Fruit fly (Drosophila melanogaster) whole organism, embryonic: ENCODE results near the gene CG11596.

Source experiments
- Adf1 ChIP-seq: fragments of 200-800 bp; sonication (Bioruptor generic); IDR thresholded peaks from 2 replicates; pipeline ENCODE4 v1.3.6; 2022; ENCODE audit warnings: missing biosample characterization, missing genetic modification characterization
- BEAF-32 ChIP-seq: fragments of 200-800 bp; sonication (Bioruptor generic); optimal IDR thresholded peaks from 3 replicates; lab custom pipeline; 2017; ENCODE audit warnings: missing biosample characterization, missing genetic modification characterization, mild to moderate bottlenecking, moderate library complexity, missing genetic modification reagents
- CG10321 ChIP-seq: fragments of 200-800 bp; sonication (Bioruptor generic); IDR thresholded peaks from 2 replicates; pipeline ENCODE4 v1.3.6; 2022; ENCODE audit warnings: missing biosample characterization, missing genetic modification characterization
- CG10431 ChIP-seq: fragments of 200-800 bp; sonication (Bioruptor generic); optimal IDR thresholded peaks from 3 replicates; lab custom pipeline; 2018; ENCODE audit warnings: missing biosample characterization, mild to moderate bottlenecking, missing genetic modification characterization
- CG12659 ChIP-seq: fragments of 200-800 bp; sonication (Bioruptor generic); optimal IDR thresholded peaks from 3 replicates; lab custom pipeline; 2017; ENCODE audit warnings: mild to moderate bottlenecking, missing biosample characterization, missing genetic modification reagents, missing genetic modification characterization
- CG15514 ChIP-seq: fragments of 200-800 bp; sonication (Bioruptor generic); optimal IDR thresholded peaks from 3 replicates; lab custom pipeline; 2017; ENCODE audit warnings: missing biosample characterization, missing genetic modification characterization, mild to moderate bottlenecking, moderate library complexity, missing genetic modification reagents
- CG17186 ChIP-seq: fragments of 200-800 bp; sonication (Bioruptor generic); optimal IDR thresholded peaks from 3 replicates; lab custom pipeline; 2017; ENCODE audit warnings: missing biosample characterization, missing genetic modification reagents, missing genetic modification characterization
- CG17361 ChIP-seq: fragments of 200-800 bp; sonication (Bioruptor generic); IDR thresholded peaks from 3 replicates; pipeline ENCODE4 v1.3.6; 2022; ENCODE audit warnings: missing biosample characterization, missing genetic modification characterization
- CG2120 ChIP-seq: fragments of 200-800 bp; sonication (Bioruptor generic); optimal IDR thresholded peaks from 3 replicates; lab custom pipeline; 2016; ENCODE audit warnings: missing biosample characterization, missing genetic modification characterization
- CG4424 ChIP-seq: fragments of 200-800 bp; sonication (Bioruptor generic); optimal IDR thresholded peaks from 3 replicates; lab custom pipeline; 2016; ENCODE audit warnings: missing biosample characterization, missing genetic modification characterization
- CG7357 ChIP-seq: fragments of 200-800 bp; sonication (Bioruptor generic); IDR thresholded peaks from 3 replicates; pipeline ENCODE4 v1.3.6; 2022; ENCODE audit warnings: missing biosample characterization, missing genetic modification characterization
- CG7745 ChIP-seq: fragments of 200-800 bp; sonication (Bioruptor generic); optimal IDR thresholded peaks from 2 replicates; lab custom pipeline; 2018; ENCODE audit warnings: missing biosample characterization, mild to moderate bottlenecking, missing genetic modification characterization, moderate library complexity
- CG8944 ChIP-seq: fragments of 200-800 bp; sonication (Bioruptor generic); optimal IDR thresholded peaks from 3 replicates; lab custom pipeline; 2016; ENCODE audit warnings: missing biosample characterization, missing genetic modification characterization
- CG9797 ChIP-seq: fragments of 200-800 bp; sonication (Bioruptor generic); optimal IDR thresholded peaks from 3 replicates; lab custom pipeline; 2018; ENCODE audit warnings: missing biosample characterization, mild to moderate bottlenecking, missing genetic modification characterization
- CG9932 ChIP-seq: fragments of 200-800 bp; sonication (Bioruptor generic); IDR thresholded peaks from 2 replicates; pipeline ENCODE4 v1.3.6; 2022; ENCODE audit warnings: missing biosample characterization, missing genetic modification characterization
- Dad ChIP-seq: fragments of 200-800 bp; sonication (Bioruptor generic); optimal IDR thresholded peaks from 3 replicates; lab custom pipeline; 2016; ENCODE audit warnings: missing biosample characterization, missing genetic modification characterization
- Dll ChIP-seq: fragments of 200-800 bp; sonication (Bioruptor generic); IDR thresholded peaks from 4 replicates; pipeline ENCODE4 v1.3.6; 2022; ENCODE audit warnings: missing biosample characterization, missing genetic modification characterization; ENCODE audit not compliant: partially characterized antibody
- Dref ChIP-seq: fragments of 200-800 bp; sonication (Bioruptor generic); IDR thresholded peaks from 2 replicates; pipeline ENCODE4 v1.3.6; 2022; ENCODE audit warnings: missing biosample characterization, missing genetic modification characterization
- E2f2 ChIP-seq: fragments of 200-800 bp; sonication (Bioruptor generic); IDR thresholded peaks from 2 replicates; pipeline ENCODE4 v1.3.6; 2022; ENCODE audit warnings: missing biosample characterization, missing genetic modification characterization
- Ets97D ChIP-seq: fragments of 200-800 bp; sonication (Bioruptor generic); optimal IDR thresholded peaks from 3 replicates; lab custom pipeline; 2016; ENCODE audit warnings: missing biosample characterization, missing genetic modification characterization
- Fer3 ChIP-seq: fragments of 200-800 bp; sonication (Bioruptor generic); optimal IDR thresholded peaks from 2 replicates; lab custom pipeline; 2018; ENCODE audit warnings: missing biosample characterization, mild to moderate bottlenecking, missing genetic modification characterization, moderate library complexity
- Gsc ChIP-seq: fragments of 200-800 bp; sonication (Bioruptor generic); IDR thresholded peaks from 2 replicates; pipeline ENCODE4 v1.3.6; 2022; ENCODE audit warnings: missing biosample characterization, missing genetic modification characterization
- MESR4 ChIP-seq: fragments of 200-800 bp; sonication (Bioruptor generic); optimal IDR thresholded peaks from 2 replicates; lab custom pipeline; 2018; ENCODE audit warnings: missing biosample characterization, mild to moderate bottlenecking, missing genetic modification characterization, moderate library complexity
- Med ChIP-seq: fragments of 200-800 bp; sonication (Bioruptor generic); peaks from one replicate; lab custom pipeline; 2016; ENCODE audit warnings: missing biosample characterization, missing genetic modification characterization, mild to moderate bottlenecking, inconsistent platforms, moderate library complexity
- Nf-YB ChIP-seq: fragments of 200-800 bp; sonication (Bioruptor generic); optimal IDR thresholded peaks from 3 replicates; lab custom pipeline; 2019; ENCODE audit warnings: missing biosample characterization, mild to moderate bottlenecking, missing genetic modification characterization, moderate library complexity
- Sox100B ChIP-seq: fragments of 200-800 bp; sonication (Bioruptor generic); optimal IDR thresholded peaks from 3 replicates; lab custom pipeline; 2018; ENCODE audit warnings: missing biosample characterization, mild to moderate bottlenecking, missing genetic modification characterization
- Sox102F ChIP-seq: fragments of 200-800 bp; sonication (Bioruptor generic); optimal IDR thresholded peaks from 2 replicates; lab custom pipeline; 2018; ENCODE audit warnings: missing biosample characterization, mild to moderate bottlenecking, missing genetic modification characterization, moderate library complexity
- Sry-β ChIP-seq: fragments of 200-800 bp; sonication (Bioruptor generic); optimal IDR thresholded peaks from 2 replicates; lab custom pipeline; 2018; ENCODE audit warnings: missing biosample characterization, mild to moderate bottlenecking, missing genetic modification characterization, moderate library complexity
- Trl ChIP-seq, 3 experiments: fragments of >200 bp in 2 of 3; fragments of 200-800 bp in 1 of 3; sonication (Bioruptor generic) in 1 of 3; optimal IDR thresholded peaks; 2 replicates in 1 of 3; 3 replicates in 2 of 3; lab custom pipeline; 2016 to 2017; ENCODE audit warnings: missing biosample characterization in 1 of 3, missing genetic modification characterization in 1 of 3
- YL-1 ChIP-seq: fragments of 200-800 bp; sonication (Bioruptor generic); optimal IDR thresholded peaks from 3 replicates; lab custom pipeline; 2017; ENCODE audit warnings: missing biosample characterization, mild to moderate bottlenecking, missing genetic modification characterization
- ase ChIP-seq: fragments of 200-800 bp; sonication (Bioruptor generic); IDR thresholded peaks from 3 replicates; pipeline ENCODE4 v1.3.6; 2022; ENCODE audit warnings: missing biosample characterization, missing genetic modification characterization
- chn ChIP-seq: fragments of 200-800 bp; sonication (Bioruptor generic); optimal IDR thresholded peaks from 2 replicates; lab custom pipeline; 2016; ENCODE audit warnings: missing biosample characterization, missing genetic modification characterization
- croc ChIP-seq: fragments of 200-800 bp; sonication (Bioruptor generic); conservative IDR thresholded peaks from 3 replicates; pipeline ENCODE4 v1.3.6; 2022; ENCODE audit warnings: missing biosample characterization, missing genetic modification characterization
- cwo ChIP-seq: fragments of 200-800 bp; sonication (Bioruptor generic); optimal IDR thresholded peaks from 3 replicates; lab custom pipeline; 2017; ENCODE audit warnings: missing biosample characterization, missing genetic modification characterization, mild to moderate bottlenecking, moderate library complexity, missing genetic modification reagents
- dan ChIP-seq: fragments of 200-800 bp; sonication (Bioruptor generic); IDR thresholded peaks from 2 replicates; pipeline ENCODE4 v1.3.6; 2022; ENCODE audit warnings: missing biosample characterization, missing genetic modification characterization
- fd102C ChIP-seq: fragments of 200-800 bp; sonication (Bioruptor generic); optimal IDR thresholded peaks from 2 replicates; lab custom pipeline; 2018; ENCODE audit warnings: missing biosample characterization, mild to moderate bottlenecking, missing genetic modification characterization, moderate library complexity
- hb ChIP-seq: fragments of 200-800 bp; sonication (Bioruptor generic); IDR thresholded peaks from 3 replicates; pipeline ENCODE4 v1.3.6; 2022; ENCODE audit warnings: missing biosample characterization, missing genetic modification characterization; ENCODE audit not compliant: partially characterized antibody
- lab ChIP-seq: fragments of 200-800 bp; sonication (Bioruptor generic); optimal IDR thresholded peaks from 3 replicates; lab custom pipeline; 2017; ENCODE audit warnings: missing biosample characterization, missing genetic modification characterization, mild to moderate bottlenecking, moderate library complexity, missing genetic modification reagents
- lola ChIP-seq, 3 experiments: fragments of >200 bp in 2 of 3; fragments of 200-800 bp in 1 of 3; sonication (Bioruptor generic) in 1 of 3; optimal IDR thresholded peaks; 2 replicates each; lab custom pipeline; 2017 to 2019; ENCODE audit warnings: missing biosample characterization in 3 of 3, missing genetic modification characterization in 3 of 3, mild to moderate bottlenecking in 1 of 3, moderate library complexity in 1 of 3
- mld ChIP-seq: fragments of 200-800 bp; sonication (Bioruptor generic); IDR thresholded peaks from 3 replicates; pipeline ENCODE4 v1.3.6; 2022; ENCODE audit warnings: missing biosample characterization, missing genetic modification characterization; ENCODE audit not compliant: partially characterized antibody
- p53 ChIP-seq: fragments of 200-800 bp; sonication (Bioruptor generic); optimal IDR thresholded peaks from 2 replicates; lab custom pipeline; 2016; ENCODE audit warnings: missing biosample characterization, missing genetic modification characterization
- phol ChIP-seq: fragments of 200-800 bp; sonication (Bioruptor generic); optimal IDR thresholded peaks from 3 replicates; lab custom pipeline; 2018; ENCODE audit warnings: missing biosample characterization, mild to moderate bottlenecking, missing genetic modification characterization, moderate library complexity
- ro ChIP-seq: fragments of 200-800 bp; sonication (Bioruptor generic); IDR thresholded peaks from 2 replicates; pipeline ENCODE4 v1.3.6; 2022; ENCODE audit warnings: missing biosample characterization, missing genetic modification characterization
- row ChIP-seq: fragments of 200-800 bp; sonication (Bioruptor generic); IDR thresholded peaks from 3 replicates; pipeline ENCODE4 v1.3.6; 2022; ENCODE audit warnings: missing biosample characterization, missing genetic modification characterization
- sens-2 ChIP-seq: fragments of 200-800 bp; sonication (Bioruptor generic); IDR thresholded peaks from 2 replicates; pipeline ENCODE4 v1.3.6; 2022; ENCODE audit warnings: missing biosample characterization, missing genetic modification characterization
- sna ChIP-seq: fragments of 200-800 bp; sonication (Bioruptor generic); IDR thresholded peaks from 2 replicates; pipeline ENCODE4 v1.3.6; 2022; ENCODE audit warnings: missing biosample characterization, missing genetic modification characterization; ENCODE audit not compliant: partially characterized antibody
- vfl ChIP-seq: fragments of 200-800 bp; sonication (Bioruptor generic); optimal IDR thresholded peaks from 2 replicates; lab custom pipeline; 2016; ENCODE audit warnings: missing biosample characterization, missing genetic modification characterization
- zfh2 ChIP-seq: fragments of 200-800 bp; sonication (Bioruptor generic); optimal IDR thresholded peaks from 2 replicates; lab custom pipeline; 2016; ENCODE audit warnings: missing biosample characterization, missing genetic modification characterization

The CG11596 gene

dm6 chrX:1927473-1928306 is at the start of gene CG11596 (continued):
- TF ChIP-seq Ets97D (GFP tag; lab: Kevin White, UChicago) (peak; percentile 7), lab (GFP tag; lab: Kevin White, UChicago) (peak; percentile 26), p53 (GFP tag; lab: Kevin White, UChicago) (peak; percentile 84), CG17361 (GFP tag; lab: Robert Waterston, UW) (0 out of 3 replicates have a peak, but pooled peaks have one; percentile 28), mld (GFP tag; lab: Robert Waterston, UW) (no peak), sens-2 (no peak), Sox100B (no peak), CG10321 (no peak), CG10431 (GFP tag; lab: Kevin White, UChicago) (no peak), ase (GFP tag; lab: Robert Waterston, UW) (no peak), vfl (GFP tag; lab: Kevin White, UChicago) (no peak), CG4424 (GFP tag; lab: Kevin White, UChicago) (no peak), MESR4 (peak; percentile 50), CG9932 (peak; percentile 58), BEAF-32 (GFP tag; lab: Kevin White, UChicago) (peak; percentile 51), CG17186 (GFP tag; lab: Kevin White, UChicago) (no peak), E2f2 (GFP tag; lab: Robert Waterston, UW) (peak; percentile 91), Dll (GFP tag; lab: Robert Waterston, UW) (0 out of 4 replicates have a peak, but pooled peaks have one; percentile 15), zfh2 (GFP tag; lab: Kevin White, UChicago) (no peak), CG7745 (tag; lab: Kevin White, UChicago) (no peak), hb (GFP tag; lab: Robert Waterston, UW) (no peak), row (GFP tag; lab: Robert Waterston, UW) (peak; percentile 72), ro (GFP tag; lab: Robert Waterston, UW) (no peak), Gsc (no peak), CG12659 (GFP tag; lab: Kevin White, UChicago) (peak; percentile 23), Sry-β (GFP tag; lab: Kevin White, UChicago) (peak; percentile 93), CG15514 (no peak), croc (no peak), lola (GFP tag; optimal IDR thresholded peaks at IDR 0.05; lab: Kevin White, UChicago) (no peak), Sox102F (GFP tag; lab: Kevin White, UChicago) (no peak), dan (GFP tag; lab: Robert Waterston, UW) (no peak), Trl (optimal IDR thresholded peaks at IDR 0.05; lab: Kevin White, UChicago) (no peak), Trl (GFP tag; optimal IDR thresholded peaks at IDR 0.05; lab: Kevin White, UChicago) (no peak), fd102C (GFP tag; lab: Kevin White, UChicago) (no peak), Dad (GFP tag; lab: Kevin White, UChicago) (no peak), Fer3 (tag; lab: Kevin White, UChicago) (peak; percentile 9), CG8944 (GFP tag; lab: Kevin White, UChicago) (no peak), CG7357 (GFP tag; lab: Robert Waterston, UW) (no peak), sna (GFP tag; lab: Robert Waterston, UW) (0 out of 2 replicates have a peak, but pooled peaks have one; percentile 34), YL-1 (GFP tag; lab: Kevin White, UChicago) (peak; percentile 67), Adf1 (GFP tag; lab: Robert Waterston, UW) (peak; percentile 60), Dref (GFP tag; lab: Robert Waterston, UW) (peak; percentile 79), CG9797 (GFP tag; lab: Kevin White, UChicago) (peak; percentile 71), phol (tag; lab: Kevin White, UChicago) (peak; percentile 8), cwo (GFP tag; lab: Kevin White, UChicago) (peak; percentile 61), chn (no peak), CG2120 (GFP tag; lab: Kevin White, UChicago) (peak; percentile 47), Nf-YB (GFP tag; lab: Kevin White, UChicago) (no peak), Med (GFP tag; lab: Kevin White, UChicago) (peak; percentile 72)
